Worm (Caenorhabditis elegans) whole organism, L1 larva: ENCODE data around the gene gldi-2.
A peak's percentile ranks its signal among the peaks of the same experiment; 100 is the strongest.

ENCODE experiments used
- C04F5.9 ChIP-seq: sonication (generic microtip); optimal IDR thresholded peaks from 2 replicates; lab custom pipeline; 2016; ENCODE audit warnings: missing genetic modification characterization, missing compliant biosample characterization
- C16A3.4 ChIP-seq: fragments of 150-350 bp; optimal IDR thresholded peaks from 2 replicates; lab custom pipeline; 2014; ENCODE audit warnings: missing biosample characterization, missing genetic modification characterization
- C34B4.2 ChIP-seq: sonication (generic microtip); optimal IDR thresholded peaks from 2 replicates; lab custom pipeline; 2017; ENCODE audit warnings: mild to moderate bottlenecking, missing genetic modification characterization, missing compliant biosample characterization
- aha-1 ChIP-seq: fragments of 150-350 bp; optimal IDR thresholded peaks from 2 replicates; lab custom pipeline; 2014; ENCODE audit warnings: missing biosample characterization, missing genetic modification characterization
- alr-1 ChIP-seq: fragments of 200-800 bp; sonication (Bioruptor generic); optimal IDR thresholded peaks from 2 replicates; lab custom pipeline; 2018; ENCODE audit warnings: borderline replicate concordance, mild to moderate bottlenecking, missing genetic modification characterization, missing compliant biosample characterization
- aly-2 ChIP-seq: fragments of 150-350 bp; optimal IDR thresholded peaks from 2 replicates; lab custom pipeline; 2014; ENCODE audit warnings: missing biosample characterization, missing genetic modification characterization
- blmp-1 ChIP-seq: fragments of 150-350 bp; optimal IDR thresholded peaks from 2 replicates; lab custom pipeline; 2014; ENCODE audit warnings: missing biosample characterization, missing genetic modification characterization
- ceh-82 ChIP-seq, 3 experiments: fragments of 150-350 bp in 1 of 3; sonication (generic microtip) in 2 of 3; optimal IDR thresholded peaks; 2 replicates each; lab custom pipeline; 2014 to 2017; ENCODE audit warnings: missing biosample characterization in 3 of 3, missing genetic modification characterization in 3 of 3
- ceh-88 ChIP-seq: fragments of 200-800 bp; sonication (Bioruptor generic); IDR thresholded peaks from 2 replicates; pipeline ENCODE4 v1.3.6; 2022; ENCODE audit warnings: missing genetic modification characterization, missing compliant biosample characterization
- dpl-1 ChIP-seq, 3 experiments: fragments of 150-350 bp in 2 of 3; sonication (generic microtip) in 1 of 3; optimal IDR thresholded peaks; 2 replicates each; lab custom pipeline; 2014 to 2017; ENCODE audit warnings: missing biosample characterization in 3 of 3, missing genetic modification characterization in 3 of 3, missing genetic modification reagents in 3 of 3
- efl-1 ChIP-seq, 4 experiments: fragments of 150-350 bp; optimal IDR thresholded peaks in 3 of 4; peaks in 1 of 4; 1 replicate in 1 of 4; 2 replicates in 3 of 4; lab custom pipeline; 2014; ENCODE audit warnings: missing biosample characterization in 2 of 4, missing genetic modification characterization in 2 of 4, missing genetic modification reagents in 2 of 4
- egl-27 ChIP-seq, 2 experiments: fragments of 150-350 bp in 1 of 2; sonication (generic microtip); optimal IDR thresholded peaks; 3 replicates each; lab custom pipeline; 2017 to 2018; ENCODE audit warnings: missing biosample characterization in 2 of 2, missing genetic modification characterization in 2 of 2, missing genetic modification reagents in 2 of 2
- elt-2 ChIP-seq: sonication (generic microtip); optimal IDR thresholded peaks from 2 replicates; lab custom pipeline; 2016; ENCODE audit warnings: missing genetic modification characterization, mild to moderate bottlenecking, inconsistent platforms, missing compliant biosample characterization, missing genetic modification reagents
- elt-3 ChIP-seq, 6 experiments: fragments of 150-350 bp in 1 of 6; sonication (generic microtip); optimal IDR thresholded peaks; 2 replicates each; lab custom pipeline; 2017 to 2018; ENCODE audit warnings: missing biosample characterization in 6 of 6, missing genetic modification characterization in 6 of 6, inconsistent platforms in 1 of 6
- ets-5 ChIP-seq: fragments of 200-800 bp; sonication (Bioruptor generic); IDR thresholded peaks from 2 replicates; pipeline ENCODE4 v1.3.6; 2022; ENCODE audit warnings: missing genetic modification characterization, missing compliant biosample characterization
- fkh-8 ChIP-seq: sonication (generic microtip); optimal IDR thresholded peaks from 2 replicates; lab custom pipeline; 2016; ENCODE audit warnings: mild to moderate bottlenecking, missing genetic modification characterization, missing compliant biosample characterization
- grh-1 ChIP-seq: fragments of 200-800 bp; sonication (Bioruptor generic); IDR thresholded peaks from 2 replicates; pipeline ENCODE4 v1.3.6; 2022; ENCODE audit warnings: missing genetic modification reagents, missing genetic modification characterization, missing compliant biosample characterization
- hlh-17 ChIP-seq: fragments of 200-800 bp; sonication (Bioruptor generic); optimal IDR thresholded peaks from 2 replicates; lab custom pipeline; 2018; ENCODE audit warnings: missing genetic modification characterization, mild to moderate bottlenecking, missing compliant biosample characterization, moderate library complexity, borderline replicate concordance
- hlh-4 ChIP-seq: sonication (generic microtip); optimal IDR thresholded peaks from 2 replicates; lab custom pipeline; 2016; ENCODE audit warnings: mild to moderate bottlenecking, missing genetic modification characterization, missing compliant biosample characterization
- jun-1 ChIP-seq: fragments of 150-350 bp; optimal IDR thresholded peaks from 2 replicates; lab custom pipeline; 2014; ENCODE audit warnings: missing biosample characterization, missing genetic modification reagents, missing genetic modification characterization
- lin-13 ChIP-seq: fragments of 150-350 bp; optimal IDR thresholded peaks from 2 replicates; lab custom pipeline; 2014; ENCODE audit warnings: missing biosample characterization, missing genetic modification reagents, missing genetic modification characterization
- lin-14 ChIP-seq: fragments of 200-800 bp; sonication (Bioruptor generic); optimal IDR thresholded peaks from 2 replicates; lab custom pipeline; 2018; ENCODE audit warnings: mild to moderate bottlenecking, missing genetic modification characterization, moderate library complexity, missing compliant biosample characterization
- lin-35 ChIP-seq, 2 experiments: fragments of 150-350 bp; optimal IDR thresholded peaks; 2 replicates each; lab custom pipeline; 2014; ENCODE audit warnings: missing biosample characterization in 2 of 2, missing genetic modification characterization in 2 of 2, missing genetic modification reagents in 2 of 2
- lir-3 ChIP-seq: sonication (generic microtip); optimal IDR thresholded peaks from 2 replicates; lab custom pipeline; 2016; ENCODE audit warnings: mild to moderate bottlenecking, missing genetic modification characterization, moderate library complexity, missing compliant biosample characterization; ENCODE audit not compliant: poor library complexity
- lsy-2 ChIP-seq, 2 experiments: fragments of 150-350 bp; optimal IDR thresholded peaks; 2 replicates each; lab custom pipeline; 2014; ENCODE audit warnings: missing biosample characterization in 2 of 2, missing genetic modification characterization in 2 of 2
- mdl-1 ChIP-seq, 2 experiments: fragments of 150-350 bp; optimal IDR thresholded peaks; 2 replicates each; lab custom pipeline; 2014 to 2017; ENCODE audit warnings: missing biosample characterization in 2 of 2, missing genetic modification characterization in 2 of 2, inconsistent platforms in 1 of 2
- mef-2 ChIP-seq: fragments of 150-350 bp; optimal IDR thresholded peaks from 2 replicates; lab custom pipeline; 2014; ENCODE audit warnings: missing biosample characterization, missing genetic modification characterization
- mep-1 ChIP-seq: fragments of 150-350 bp; optimal IDR thresholded peaks from 2 replicates; lab custom pipeline; 2014; ENCODE audit warnings: missing biosample characterization, missing genetic modification characterization
- nhr-20 ChIP-seq: sonication (generic microtip); optimal IDR thresholded peaks from 2 replicates; lab custom pipeline; 2016; ENCODE audit warnings: mild to moderate bottlenecking, missing genetic modification characterization, missing compliant biosample characterization
- nhr-28 ChIP-seq: fragments of 150-350 bp; optimal IDR thresholded peaks from 2 replicates; lab custom pipeline; 2014; ENCODE audit warnings: missing biosample characterization, missing genetic modification characterization
- nhr-71 ChIP-seq: sonication (generic microtip); optimal IDR thresholded peaks from 2 replicates; lab custom pipeline; 2016; ENCODE audit warnings: mild to moderate bottlenecking, missing genetic modification characterization, moderate library complexity, missing compliant biosample characterization
- nhr-77 ChIP-seq: fragments of 150-350 bp; optimal IDR thresholded peaks from 2 replicates; lab custom pipeline; 2014; ENCODE audit warnings: missing biosample characterization, missing genetic modification characterization
- nhr-84 ChIP-seq: sonication (generic microtip); optimal IDR thresholded peaks from 2 replicates; lab custom pipeline; 2017; ENCODE audit warnings: missing biosample characterization, missing genetic modification characterization
- nhr-85 ChIP-seq: sonication (generic microtip); peaks from one replicate; lab custom pipeline; 2016; ENCODE audit warnings: missing genetic modification characterization, inconsistent platforms, missing compliant biosample characterization
- nhr-90 ChIP-seq: sonication (generic microtip); optimal IDR thresholded peaks from 2 replicates; lab custom pipeline; 2016; ENCODE audit warnings: mild to moderate bottlenecking, missing genetic modification characterization, missing compliant biosample characterization; ENCODE audit not compliant: poor library complexity
- pax-3 ChIP-seq: fragments of 200-800 bp; sonication (Bioruptor generic); optimal IDR thresholded peaks from 2 replicates; lab custom pipeline; 2018; ENCODE audit warnings: mild to moderate bottlenecking, missing genetic modification characterization, moderate library complexity, missing compliant biosample characterization
- rnt-1 ChIP-seq: sonication (generic microtip); optimal IDR thresholded peaks from 2 replicates; lab custom pipeline; 2016; ENCODE audit warnings: mild to moderate bottlenecking, missing genetic modification characterization, moderate library complexity, missing compliant biosample characterization
- skn-1 ChIP-seq: fragments of 150-350 bp; optimal IDR thresholded peaks from 2 replicates; lab custom pipeline; 2014; ENCODE audit warnings: missing biosample characterization, missing genetic modification characterization
- snpc-4 ChIP-seq: fragments of 150-350 bp; optimal IDR thresholded peaks from 2 replicates; lab custom pipeline; 2014; ENCODE audit warnings: missing biosample characterization, missing genetic modification characterization
- snu-23 ChIP-seq: sonication (generic microtip); optimal IDR thresholded peaks from 2 replicates; lab custom pipeline; 2016; ENCODE audit warnings: missing genetic modification characterization, missing compliant biosample characterization
- sup-37 ChIP-seq: fragments of 200-800 bp; sonication (Bioruptor generic); optimal IDR thresholded peaks from 2 replicates; lab custom pipeline; 2018; ENCODE audit warnings: mild to moderate bottlenecking, missing genetic modification characterization, missing compliant biosample characterization
- swsn-7 ChIP-seq: sonication (generic microtip); optimal IDR thresholded peaks from 2 replicates; lab custom pipeline; 2016; ENCODE audit warnings: missing genetic modification characterization, missing compliant biosample characterization
- tbx-2 ChIP-seq: sonication (generic microtip); optimal IDR thresholded peaks from 2 replicates; lab custom pipeline; 2016; ENCODE audit warnings: missing genetic modification characterization, missing compliant biosample characterization
- unc-130 ChIP-seq: fragments of 150-350 bp; optimal IDR thresholded peaks from 2 replicates; lab custom pipeline; 2017; ENCODE audit warnings: missing biosample characterization, missing genetic modification characterization, inconsistent platforms
- unc-30 ChIP-seq: sonication (generic microtip); optimal IDR thresholded peaks from 2 replicates; lab custom pipeline; 2017; ENCODE audit warnings: missing biosample characterization, missing genetic modification characterization
- unc-62 ChIP-seq: fragments of 150-350 bp; optimal IDR thresholded peaks from 2 replicates; lab custom pipeline; 2014; ENCODE audit warnings: missing biosample characterization, missing genetic modification reagents, missing genetic modification characterization
- unc-86 ChIP-seq: sonication (generic microtip); optimal IDR thresholded peaks from 2 replicates; lab custom pipeline; 2016; ENCODE audit warnings: missing genetic modification characterization, missing compliant biosample characterization
- vab-15 ChIP-seq: sonication (generic microtip); optimal IDR thresholded peaks from 2 replicates; lab custom pipeline; 2017; ENCODE audit warnings: missing genotype, mild to moderate bottlenecking, missing genetic modification characterization, missing compliant biosample characterization
- xbp-1 ChIP-seq: sonication (generic microtip); optimal IDR thresholded peaks from 2 replicates; lab custom pipeline; 2016; ENCODE audit warnings: missing genetic modification characterization, missing compliant biosample characterization

The gldi-2 gene

ce11 chrII:6829108-6829507, 45.9 kb downstream of the gldi-2 start:
- TF ChIP-seq nhr-71 (tag; lab: Kevin White, UChicago): peak; percentile 44
- peak; percentile 15 for TF ChIP-seq elt-2 (tag; lab: Kevin White, UChicago)
- peak; percentile 16 for TF ChIP-seq rnt-1 (tag; lab: Kevin White, UChicago)
- peak; percentile 22 for TF ChIP-seq swsn-7
- TF ChIP-seq sup-37 (GFP tag; lab: Kevin White, UChicago): no peak
- TF ChIP-seq elt-3 (tag; optimal IDR thresholded peaks at IDR 0.05; lab: Kevin White, UChicago): peak in 4 of 6 experiments; percentile 19 to 81 (median 36)
- TF ChIP-seq C16A3.4: peak; percentile 25
- peak; percentile 64 for TF ChIP-seq skn-1 (tag; lab: Kevin White, UChicago)
- no peak for TF ChIP-seq ets-5 (GFP tag; lab: Robert Waterston, UW)
- TF ChIP-seq C04F5.9 (tag; lab: Kevin White, UChicago): no peak
- TF ChIP-seq nhr-20: peak; percentile 67
- TF ChIP-seq mdl-1 (tag; optimal IDR thresholded peaks at IDR 0.05; lab: Kevin White, UChicago): peak in 1 of 2 experiments; percentile 61
- TF ChIP-seq nhr-90 (tag; lab: Kevin White, UChicago): peak; percentile 42
- TF ChIP-seq unc-30 (tag; lab: Kevin White, UChicago): no peak
- no peak for TF ChIP-seq unc-62
- peak; percentile 10 for TF ChIP-seq snpc-4
- TF ChIP-seq snu-23 (GFP tag; lab: Kevin White, UChicago): peak; percentile 64
- TF ChIP-seq nhr-85: peak; percentile 92
- no peak for TF ChIP-seq lir-3 (tag; lab: Kevin White, UChicago)
- TF ChIP-seq egl-27 (tag; optimal IDR thresholded peaks at IDR 0.05; lab: Kevin White, UChicago): peak in 1 of 2 experiments; percentile 7
- TF ChIP-seq aha-1: no peak
- TF ChIP-seq blmp-1: peak; percentile 98
- peak; percentile 32 to 87 for TF ChIP-seq lsy-2 (tag; optimal IDR thresholded peaks at IDR 0.05; lab: Kevin White, UChicago)
- peak; percentile 15 for TF ChIP-seq jun-1 (tag; lab: Kevin White, UChicago)
- peak in 1 of 3 experiments; percentile 7 for TF ChIP-seq dpl-1 (GFP tag; optimal IDR thresholded peaks at IDR 0.05; lab: Kevin White, UChicago)
- TF ChIP-seq nhr-28: no peak
- TF ChIP-seq lin-14: peak; percentile 87
- TF ChIP-seq ceh-82 (tag; optimal IDR thresholded peaks at IDR 0.05; lab: Kevin White, UChicago): peak in 1 of 3 experiments; percentile 23
- TF ChIP-seq mef-2: no peak
- TF ChIP-seq vab-15 (tag; lab: Kevin White, UChicago): peak; percentile 7
- TF ChIP-seq lin-35 (GFP tag; optimal IDR thresholded peaks at IDR 0.05; lab: Kevin White, UChicago): peak in 1 of 2 experiments; percentile 61
- TF ChIP-seq mep-1 (tag; lab: Kevin White, UChicago): peak; percentile 60
- no peak for TF ChIP-seq unc-130
- TF ChIP-seq nhr-77 (tag; lab: Kevin White, UChicago): peak; percentile 46
- no peak for TF ChIP-seq ceh-88 (GFP tag; lab: Robert Waterston, UW)

- TF ChIP-seq hlh-4 (tag; lab: Kevin White, UChicago) (no peak), unc-130 (no peak), elt-2 (tag; lab: Kevin White, UChicago) (peak; percentile 23), alr-1 (tag; lab: Kevin White, UChicago) (no peak), lsy-2 (tag; optimal IDR thresholded peaks at IDR 0.05; lab: Kevin White, UChicago) (no peak), fkh-8 (tag; lab: Kevin White, UChicago) (no peak), swsn-7 (no peak), blmp-1 (peak; percentile 82), C34B4.2 (tag; lab: Kevin White, UChicago) (no peak), nhr-85 (peak; percentile 62), lin-35 (GFP tag; optimal IDR thresholded peaks at IDR 0.05; lab: Kevin White, UChicago) (peak in 1 of 2 experiments; percentile 50), nhr-71 (tag; lab: Kevin White, UChicago) (peak; percentile 32), nhr-84 (no peak), pax-3 (tag; lab: Kevin White, UChicago) (no peak), efl-1 (optimal IDR thresholded peaks at IDR 0.05; lab: Kevin White, UChicago) (no peak), efl-1 (GFP tag; optimal IDR thresholded peaks at IDR 0.05 in 1 of 2; lab: Kevin White, UChicago) (peak in 1 of 2 experiments; percentile 90), lin-14 (peak; percentile 43), lin-13 (GFP tag; lab: Kevin White, UChicago) (no peak), tbx-2 (tag; lab: Kevin White, UChicago) (no peak), nhr-20 (peak; percentile 38), xbp-1 (tag; lab: Kevin White, UChicago) (no peak), nhr-77 (tag; lab: Kevin White, UChicago) (no peak), mep-1 (tag; lab: Kevin White, UChicago) (peak; percentile 11), grh-1 (GFP tag; lab: Robert Waterston, UW) (no peak), unc-86 (tag; lab: Kevin White, UChicago) (no peak), aly-2 (no peak), elt-3 (tag; optimal IDR thresholded peaks at IDR 0.05; lab: Kevin White, UChicago) (peak in 3 of 6 experiments; percentile 4 to 62 (median 26)), hlh-17 (GFP tag; lab: Kevin White, UChicago) (no peak), snpc-4 (no peak)
Measured at ce11 chrII:6830012-6830411, 46.8 kb downstream of the gldi-2 start.
